Fruit fly (Drosophila melanogaster): ENCODE data around the gene hng3.

hng3 gene

dm6 chr3L:777299-777699 is 22.0 kb upstream of the hng3 start (continued):
- peak; percentile 76 for TF ChIP-seq CG8319 (GFP tag; optimal IDR thresholded peaks at IDR 0.05)
- peak; percentile 77 for TF ChIP-seq CG7368 (GFP tag; optimal IDR thresholded peaks at IDR 0.05)
- TF ChIP-seq CG10631 (GFP tag; optimal IDR thresholded peaks at IDR 0.05): peak; percentile 76
- peak; percentile 36 for TF ChIP-seq CG6854 (GFP tag; optimal IDR thresholded peaks at IDR 0.05)
- peak; percentile 75 for TF ChIP-seq CG11902 (GFP tag; optimal IDR thresholded peaks at IDR 0.05)
- peak; percentile 75 for TF ChIP-seq CG34406 (GFP tag; optimal IDR thresholded peaks at IDR 0.05)
- TF ChIP-seq CG8119 (GFP tag; IDR thresholded peaks at IDR 0.05): no peak
- TF ChIP-seq CG16779 (tag; optimal IDR thresholded peaks at IDR 0.05): no peak
- TF ChIP-seq salr (GFP tag; optimal IDR thresholded peaks at IDR 0.05): peak; percentile 0 to 48
- TF ChIP-seq CG3919 (GFP tag; optimal IDR thresholded peaks at IDR 0.05): peak; percentile 84
- TF ChIP-seq dsx (GFP tag; optimal IDR thresholded peaks at IDR 0.05; ENCODE audit: poor library complexity, severe bottlenecking): peak; percentile 49

dm6 chr3L:776696-777095 is 21.4 kb upstream of the hng3 start:
- TF ChIP-seq CG7368 (GFP tag; optimal IDR thresholded peaks at IDR 0.05): no peak
- TF ChIP-seq Smox (GFP tag; optimal IDR thresholded peaks at IDR 0.05): no peak
- TF ChIP-seq CG1621 (tag; optimal IDR thresholded peaks at IDR 0.05): no peak
- TF ChIP-seq CG8319 (GFP tag; optimal IDR thresholded peaks at IDR 0.05): no peak
- no peak for TF ChIP-seq CG11902 (GFP tag; optimal IDR thresholded peaks at IDR 0.05)
- TF ChIP-seq CG8632 (GFP tag; optimal IDR thresholded peaks at IDR 0.05): no peak
- no peak for TF ChIP-seq CG6276 (GFP tag; optimal IDR thresholded peaks at IDR 0.05)
- no peak for TF ChIP-seq Eip75B (GFP tag; optimal IDR thresholded peaks at IDR 0.05)
- TF ChIP-seq ss (GFP tag; optimal IDR thresholded peaks at IDR 0.05): no peak
- no peak for TF ChIP-seq CG3919 (GFP tag; optimal IDR thresholded peaks at IDR 0.05)
- no peak for TF ChIP-seq CG34406 (GFP tag; optimal IDR thresholded peaks at IDR 0.05)
- no peak for TF ChIP-seq esn (GFP tag; optimal IDR thresholded peaks at IDR 0.05)
- TF ChIP-seq acj6 (GFP tag; optimal IDR thresholded peaks at IDR 0.05): no peak
- TF ChIP-seq net (GFP tag; optimal IDR thresholded peaks at IDR 0.05): no peak
- no peak for TF ChIP-seq Hr38 (GFP tag; optimal IDR thresholded peaks at IDR 0.05)
- TF ChIP-seq spab (GFP tag; optimal IDR thresholded peaks at IDR 0.05): no peak
- TF ChIP-seq CG6854 (GFP tag; optimal IDR thresholded peaks at IDR 0.05): no peak
- TF ChIP-seq fkh (GFP tag; optimal IDR thresholded peaks at IDR 0.05): no peak

dm6 chr3L:776201-776600 is 20.9 kb upstream of the hng3 start:
- TF ChIP-seq CG15336 (GFP tag; IDR thresholded peaks at IDR 0.05): peak; percentile 71
- no peak for TF ChIP-seq Hr38 (GFP tag; optimal IDR thresholded peaks at IDR 0.05)
- peak; percentile 44 for TF ChIP-seq CG8632 (GFP tag; optimal IDR thresholded peaks at IDR 0.05)
- peak; percentile 61 for TF ChIP-seq OdsH (GFP tag; optimal IDR thresholded peaks at IDR 0.05)
- peak; percentile 69 for TF ChIP-seq svp (GFP tag)
- TF ChIP-seq CG6808 (GFP tag; optimal IDR thresholded peaks at IDR 0.05): peak; percentile 46
- TF ChIP-seq CG34406 (GFP tag; optimal IDR thresholded peaks at IDR 0.05): peak; percentile 60
- TF ChIP-seq CG32006 (GFP tag; optimal IDR thresholded peaks at IDR 0.05): peak; percentile 60
- peak; percentile 54 for TF ChIP-seq CG10669 (GFP tag; optimal IDR thresholded peaks at IDR 0.05)
- TF ChIP-seq CG16779 (tag; optimal IDR thresholded peaks at IDR 0.05): no peak
- TF ChIP-seq CG7368 (GFP tag; optimal IDR thresholded peaks at IDR 0.05): peak; percentile 29
- no peak for TF ChIP-seq Ets21C (GFP tag; optimal IDR thresholded peaks at IDR 0.05)
- no peak for TF ChIP-seq dac (GFP tag; optimal IDR thresholded peaks at IDR 0.05)
- peak; percentile 43 for TF ChIP-seq acj6 (GFP tag; optimal IDR thresholded peaks at IDR 0.05)
- no peak for TF ChIP-seq Eip75B (GFP tag; optimal IDR thresholded peaks at IDR 0.05)
- no peak for TF ChIP-seq CG31627 (GFP tag; optimal IDR thresholded peaks at IDR 0.05)
- TF ChIP-seq Hr39 (GFP tag; optimal IDR thresholded peaks at IDR 0.05): peak; percentile 27
- no peak for TF ChIP-seq Lpt (GFP tag; optimal IDR thresholded peaks at IDR 0.05)
- TF ChIP-seq Met (GFP tag; optimal IDR thresholded peaks at IDR 0.05): peak; percentile 44
- peak in 1 of 2 experiments; percentile 59 for TF ChIP-seq ss (GFP tag; optimal IDR thresholded peaks at IDR 0.05)
- peak; percentile 37 for TF ChIP-seq Smox (GFP tag; optimal IDR thresholded peaks at IDR 0.05)
- peak; percentile 48 for TF ChIP-seq CG6854 (GFP tag; optimal IDR thresholded peaks at IDR 0.05)
- peak; percentile 63 for TF ChIP-seq CG3919 (GFP tag; optimal IDR thresholded peaks at IDR 0.05)
- no peak for TF ChIP-seq CG9139 (GFP tag; optimal IDR thresholded peaks at IDR 0.05)
- TF ChIP-seq CG3032 (tag; optimal IDR thresholded peaks at IDR 0.05): peak; percentile 48
- TF ChIP-seq fd85E (GFP tag; optimal IDR thresholded peaks at IDR 0.05): no peak
- TF ChIP-seq esn (GFP tag; optimal IDR thresholded peaks at IDR 0.05): peak; percentile 62
- TF ChIP-seq Eip93F (GFP tag; optimal IDR thresholded peaks at IDR 0.05): peak; percentile 24
- TF ChIP-seq fd59A (GFP tag; optimal IDR thresholded peaks at IDR 0.05): peak; percentile 16
- TF ChIP-seq CG8319 (GFP tag; optimal IDR thresholded peaks at IDR 0.05): no peak
- TF ChIP-seq CG4318 (GFP tag; optimal IDR thresholded peaks at IDR 0.05): no peak
- no peak for TF ChIP-seq Sox14 (GFP tag; optimal IDR thresholded peaks at IDR 0.05)
- TF ChIP-seq CG11294 (GFP tag; IDR thresholded peaks at IDR 0.05): no peak
- peak; percentile 61 for TF ChIP-seq spab (GFP tag; optimal IDR thresholded peaks at IDR 0.05)
- peak; percentile 47 for TF ChIP-seq topi (GFP tag; optimal IDR thresholded peaks at IDR 0.05)
- TF ChIP-seq dsx (GFP tag; optimal IDR thresholded peaks at IDR 0.05; ENCODE audit: poor library complexity, severe bottlenecking): peak; percentile 53
- peak; percentile 46 for TF ChIP-seq Sox102F (GFP tag; optimal IDR thresholded peaks at IDR 0.05)

Data from whole organism, prepupa.